Worm (Caenorhabditis elegans): ENCODE results near the gene srab-7.

DNA sequence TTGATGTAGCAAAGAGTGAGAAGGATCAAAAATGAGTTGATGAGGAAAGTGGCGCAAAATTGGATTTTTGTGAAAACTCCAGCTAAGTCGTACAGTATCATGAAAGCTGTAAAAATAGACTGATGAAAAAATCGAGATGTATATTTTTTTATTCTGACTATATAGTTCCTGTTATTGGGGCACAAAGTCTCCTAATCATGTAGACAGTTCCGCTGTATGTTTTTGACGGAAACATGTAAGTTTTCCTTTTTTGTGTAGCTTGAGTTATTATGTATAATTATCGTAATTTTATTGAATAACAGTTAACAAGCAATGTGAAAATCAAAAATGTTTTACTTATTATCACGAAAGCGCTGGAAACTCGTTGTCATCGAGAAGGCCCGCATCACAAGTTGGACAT lies 47.5 kb downstream of the srab-7 start, which contains the start of gene str-68:
- TF ChIP-seq dao-5 (tag; optimal IDR thresholded peaks at IDR 0.05) (no peak), W03F9.2 (tag; optimal IDR thresholded peaks at IDR 0.05) (no peak), him-1 (tag; optimal IDR thresholded peaks at IDR 0.05) (no peak)

All from whole organism, L4/young adult.